Worm (Caenorhabditis elegans): Measurements from ENCODE around the gene cpx-2.

The cpx-2 gene

DNA sequence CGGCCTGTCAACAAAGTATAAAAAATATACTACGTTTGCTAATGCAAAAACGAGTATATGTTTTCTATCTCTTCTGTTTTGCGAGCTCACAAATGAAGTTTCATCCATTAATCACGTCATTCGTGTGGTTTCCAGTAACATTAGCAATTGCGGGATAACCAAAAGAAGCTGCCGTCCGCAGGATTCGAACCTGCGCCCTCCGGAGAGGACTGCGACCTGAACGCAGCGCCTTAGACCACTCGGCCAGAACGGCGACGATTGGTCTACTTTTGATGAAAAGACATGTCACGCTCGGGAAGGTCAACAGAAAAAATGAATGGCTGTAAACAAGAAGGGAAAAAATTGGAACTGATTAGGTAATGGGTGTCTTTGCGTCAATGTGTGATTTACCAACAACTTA, 32.2 kb downstream of the cpx-2 start (continued):
- TF ChIP-seq nhr-80 (tag; optimal IDR thresholded peaks at IDR 0.05) (peak; percentile 60), ceh-79 (tag; optimal IDR thresholded peaks at IDR 0.05) (no peak), aptf-3 (GFP tag; IDR thresholded peaks at IDR 0.05) (0 out of 2 replicates have a peak, but pooled peaks have one; percentile 59), zfh-2 (GFP tag; conservative IDR thresholded peaks at IDR 0.05) (no peak), attf-6 (GFP tag; IDR thresholded peaks at IDR 0.05) (no peak), F52B5.7 (tag; optimal IDR thresholded peaks at IDR 0.05) (no peak), dox-1 (GFP tag; IDR thresholded peaks at IDR 0.05) (peak; percentile 87; the same call in 1 of the 2 replicates), fkh-3 (tag; optimal IDR thresholded peaks at IDR 0.05) (no peak), mxl-1 (tag; optimal IDR thresholded peaks at IDR 0.05) (peak; percentile 47), C06A6.2 (GFP tag; conservative IDR thresholded peaks at IDR 0.05) (no peak), snpc-1.3 (tag; optimal IDR thresholded peaks at IDR 0.05; ENCODE audit: insufficient read depth) (peak; percentile 61), F57A8.1 (GFP tag; optimal IDR thresholded peaks at IDR 0.05) (no peak), K11D2.4 (GFP tag; IDR thresholded peaks at IDR 0.05) (0 out of 2 replicates have a peak, but pooled peaks have one; percentile 17), ccch-3 (GFP tag; optimal IDR thresholded peaks at IDR 0.05) (no peak), nhr-90 (tag; optimal IDR thresholded peaks at IDR 0.05) (peak; percentile 83), lsl-1 (GFP tag; optimal IDR thresholded peaks at IDR 0.05) (no peak), attf-5 (GFP tag; optimal IDR thresholded peaks at IDR 0.05) (no peak), cebp-1 (GFP tag; IDR thresholded peaks at IDR 0.05) (no peak), cebp-1 (tag; optimal IDR thresholded peaks at IDR 0.05) (no peak), rcor-1 (GFP tag; IDR thresholded peaks at IDR 0.05) (peak; percentile 74; the same call in 1 of the 2 replicates), D2030.7 (GFP tag; IDR thresholded peaks at IDR 0.05) (peak; percentile 86), rec-8 (tag; optimal IDR thresholded peaks at IDR 0.05) (peak; percentile 40 to 52), ceh-91 (GFP tag; IDR thresholded peaks at IDR 0.05) (no peak), dpl-1 (GFP tag; optimal IDR thresholded peaks at IDR 0.05) (no peak), C17E4.6 (GFP tag; IDR thresholded peaks at IDR 0.05) (no peak), ztf-18 (tag; optimal IDR thresholded peaks at IDR 0.05) (peak; percentile 62), B0261.1 (tag; optimal IDR thresholded peaks at IDR 0.05) (peak; percentile 83), efl-1 (GFP tag; optimal IDR thresholded peaks at IDR 0.05) (no peak), Y95B8A.8 (GFP tag; IDR thresholded peaks at IDR 0.05) (peak; percentile 39; the same call in 1 of the 2 replicates), lin-26 (GFP tag; IDR thresholded peaks at IDR 0.05) (peak; percentile 93), attf-3 (GFP tag; conservative IDR thresholded peaks at IDR 0.05) (no peak), ztf-28 (GFP tag; IDR thresholded peaks at IDR 0.05) (0 out of 2 replicates have a peak, but pooled peaks have one; percentile 29), egrh-3 (GFP tag; IDR thresholded peaks at IDR 0.05) (no peak; the same call in 1 of the 2 replicates), ztf-6 (GFP tag; IDR thresholded peaks at IDR 0.05) (no peak), Y79H2A.3 (GFP tag; conservative IDR thresholded peaks at IDR 0.05) (no peak), ceh-58 (GFP tag; IDR thresholded peaks at IDR 0.05) (no peak), hrde-1 (tag; optimal IDR thresholded peaks at IDR 0.05; ENCODE audit: borderline replicate concordance) (no peak), chd-7 (tag; optimal IDR thresholded peaks at IDR 0.05) (peak; percentile 36), bed-2 (GFP tag; IDR thresholded peaks at IDR 0.05) (no peak), nfya-1 (tag; optimal IDR thresholded peaks at IDR 0.05; ENCODE audit: borderline replicate concordance, insufficient read depth) (no peak), akir-1 (GFP tag; optimal IDR thresholded peaks at IDR 0.05) (no peak), T26A5.8 (tag; optimal IDR thresholded peaks at IDR 0.05) (peak; percentile 44), F33H1.4 (GFP tag; IDR thresholded peaks at IDR 0.05) (no peak), hmg-1.2 (GFP tag; IDR thresholded peaks at IDR 0.05) (no peak; the same call in 1 of the 2 replicates), egl-44 (GFP tag; IDR thresholded peaks at IDR 0.05) (peak; percentile 79), F57C9.4 (tag; optimal IDR thresholded peaks at IDR 0.05) (no peak), tlf-1 (GFP tag; optimal IDR thresholded peaks at IDR 0.05) (no peak), B0336.3 (GFP tag; IDR thresholded peaks at IDR 0.05) (no peak; the same call in 1 of the 2 replicates), F10E7.11 (tag; optimal IDR thresholded peaks at IDR 0.05) (peak; percentile 54)
